Fruit fly (Drosophila melanogaster) whole organism, embryonic: ENCODE data around the gene unc-119.
A peak's percentile ranks its signal among the peaks of the same experiment; 100 is the strongest.

Experiments used
- ATbp ChIP-seq: fragments of 200-800 bp; sonication (Bioruptor generic); optimal IDR thresholded peaks from 2 replicates; lab custom pipeline; 2017; ENCODE audit warnings: missing biosample characterization, mild to moderate bottlenecking, missing genetic modification characterization, missing genetic modification reagents
- Bdp1 ChIP-seq: fragments of 200-800 bp; sonication (Bioruptor generic); optimal IDR thresholded peaks from 3 replicates; lab custom pipeline; 2016; ENCODE audit warnings: missing biosample characterization, missing genetic modification characterization
- Bteb2 ChIP-seq: fragments of 200-800 bp; sonication (Bioruptor generic); optimal IDR thresholded peaks from 2 replicates; lab custom pipeline; 2016; ENCODE audit warnings: missing biosample characterization, missing genetic modification characterization
- CG11504 ChIP-seq: fragments of 200-800 bp; sonication (Bioruptor generic); optimal IDR thresholded peaks from 3 replicates; lab custom pipeline; 2019; ENCODE audit warnings: missing biosample characterization, mild to moderate bottlenecking, missing genetic modification characterization, moderate library complexity
- CG11723 ChIP-seq: fragments of 200-800 bp; sonication (Bioruptor generic); optimal IDR thresholded peaks from 2 replicates; lab custom pipeline; 2017; ENCODE audit warnings: missing biosample characterization, mild to moderate bottlenecking, missing genetic modification characterization
- CG14710 ChIP-seq: fragments of 200-800 bp; sonication (Bioruptor generic); optimal IDR thresholded peaks from 3 replicates; lab custom pipeline; 2019; ENCODE audit warnings: missing biosample characterization, mild to moderate bottlenecking, missing genetic modification characterization, moderate library complexity
- CG17568 ChIP-seq: fragments of 200-800 bp; sonication (Bioruptor generic); optimal IDR thresholded peaks from 2 replicates; lab custom pipeline; 2018; ENCODE audit warnings: missing biosample characterization, mild to moderate bottlenecking, missing genetic modification characterization, moderate library complexity
- CG1832 ChIP-seq: fragments of 200-800 bp; sonication (Bioruptor generic); optimal IDR thresholded peaks from 2 replicates; lab custom pipeline; 2017; ENCODE audit warnings: missing biosample characterization, mild to moderate bottlenecking, missing genetic modification characterization, inconsistent platforms
- CG2120 ChIP-seq: fragments of 200-800 bp; sonication (Bioruptor generic); optimal IDR thresholded peaks from 3 replicates; lab custom pipeline; 2016; ENCODE audit warnings: missing biosample characterization, missing genetic modification characterization
- CG4360 ChIP-seq: fragments of 200-800 bp; sonication (Bioruptor generic); IDR thresholded peaks from 2 replicates; pipeline ENCODE4 v1.3.6; 2022; ENCODE audit warnings: missing biosample characterization, missing genetic modification characterization
- CG5180 ChIP-seq: fragments of 200-800 bp; sonication (Bioruptor generic); optimal IDR thresholded peaks from 3 replicates; lab custom pipeline; 2017; ENCODE audit warnings: missing biosample characterization, missing genetic modification characterization, mild to moderate bottlenecking, moderate library complexity, missing genetic modification reagents
- CG8281 ChIP-seq: fragments of 200-800 bp; sonication (Bioruptor generic); optimal IDR thresholded peaks from 2 replicates; lab custom pipeline; 2018; ENCODE audit warnings: missing biosample characterization, mild to moderate bottlenecking, missing genetic modification characterization, moderate library complexity
- CG8478 ChIP-seq: fragments of >200 bp; optimal IDR thresholded peaks from 2 replicates; lab custom pipeline; 2018
- CG9727 ChIP-seq: fragments of 200-800 bp; sonication (Bioruptor generic); optimal IDR thresholded peaks from 3 replicates; lab custom pipeline; 2017; ENCODE audit warnings: missing biosample characterization, mild to moderate bottlenecking, missing genetic modification characterization
- Camta ChIP-seq: fragments of 200-800 bp; sonication (Bioruptor generic); optimal IDR thresholded peaks from 2 replicates; lab custom pipeline; 2016; ENCODE audit warnings: missing biosample characterization, missing genetic modification characterization
- D ChIP-seq, 2 experiments: fragments of 200-800 bp in 1 of 2; fragments of >200 bp in 1 of 2; sonication (Bioruptor generic) in 1 of 2; optimal IDR thresholded peaks; 2 replicates in 1 of 2; 3 replicates in 1 of 2; lab custom pipeline; 2017; ENCODE audit warnings: mild to moderate bottlenecking in 1 of 2, missing biosample characterization in 1 of 2, missing genetic modification characterization in 1 of 2, missing genetic modification reagents in 1 of 2
- D19A ChIP-seq: fragments of 200-800 bp; optimal IDR thresholded peaks from 3 replicates; lab custom pipeline; 2019; ENCODE audit warnings: missing biosample characterization, mild to moderate bottlenecking, missing genetic modification characterization, moderate library complexity
- Dad ChIP-seq: fragments of 200-800 bp; sonication (Bioruptor generic); optimal IDR thresholded peaks from 3 replicates; lab custom pipeline; 2016; ENCODE audit warnings: missing biosample characterization, missing genetic modification characterization
- Deaf1 ChIP-seq: fragments of 200-800 bp; optimal IDR thresholded peaks from 3 replicates; lab custom pipeline; 2019; ENCODE audit warnings: missing biosample characterization, mild to moderate bottlenecking, missing genetic modification characterization, moderate library complexity
- HLHmδ ChIP-seq: fragments of 200-800 bp; sonication (Bioruptor generic); optimal IDR thresholded peaks from 2 replicates; lab custom pipeline; 2018; ENCODE audit warnings: missing biosample characterization, mild to moderate bottlenecking, missing genetic modification characterization, moderate library complexity
- HmgD ChIP-seq: fragments of 200-800 bp; sonication (Bioruptor generic); optimal IDR thresholded peaks from 3 replicates; lab custom pipeline; 2016; ENCODE audit warnings: missing biosample characterization, missing genetic modification characterization
- Hr78 ChIP-seq, 2 experiments: fragments of 200-800 bp in 1 of 2; fragments of >200 bp in 1 of 2; sonication (Bioruptor generic) in 1 of 2; optimal IDR thresholded peaks; 2 replicates each; lab custom pipeline; 2017 to 2019; ENCODE audit warnings: missing biosample characterization in 2 of 2, missing genetic modification characterization in 2 of 2, mild to moderate bottlenecking in 1 of 2, moderate library complexity in 1 of 2
- Lim3 ChIP-seq: fragments of 200-800 bp; sonication (Bioruptor generic); IDR thresholded peaks from 2 replicates; pipeline ENCODE4 v1.3.6; 2022; ENCODE audit warnings: missing biosample characterization, missing genetic modification characterization
- Med ChIP-seq: fragments of 200-800 bp; sonication (Bioruptor generic); peaks from one replicate; lab custom pipeline; 2016; ENCODE audit warnings: missing biosample characterization, missing genetic modification characterization, mild to moderate bottlenecking, inconsistent platforms, moderate library complexity
- Nf-YC ChIP-seq: fragments of 200-800 bp; optimal IDR thresholded peaks from 3 replicates; lab custom pipeline; 2019; ENCODE audit warnings: missing biosample characterization, mild to moderate bottlenecking, missing genetic modification characterization, moderate library complexity
- Trl ChIP-seq, 3 experiments: fragments of >200 bp in 2 of 3; fragments of 200-800 bp in 1 of 3; sonication (Bioruptor generic) in 1 of 3; optimal IDR thresholded peaks; 2 replicates in 1 of 3; 3 replicates in 2 of 3; lab custom pipeline; 2016 to 2017; ENCODE audit warnings: missing biosample characterization in 1 of 3, missing genetic modification characterization in 1 of 3
- ap ChIP-seq: fragments of 200-800 bp; sonication (Bioruptor generic); IDR thresholded peaks from 2 replicates; pipeline ENCODE4 v1.3.6; 2022; ENCODE audit warnings: missing biosample characterization, missing genetic modification characterization
- cad ChIP-seq: fragments of >200 bp; optimal IDR thresholded peaks from 2 replicates; lab custom pipeline; 2017; ENCODE audit warnings: missing biosample characterization, missing genetic modification characterization
- cg ChIP-seq: fragments of 200-800 bp; sonication (Bioruptor generic); optimal IDR thresholded peaks from 3 replicates; lab custom pipeline; 2019; ENCODE audit warnings: missing biosample characterization, mild to moderate bottlenecking, missing genetic modification characterization, moderate library complexity
- croc ChIP-seq: fragments of 200-800 bp; sonication (Bioruptor generic); conservative IDR thresholded peaks from 3 replicates; pipeline ENCODE4 v1.3.6; 2022; ENCODE audit warnings: missing biosample characterization, missing genetic modification characterization
- hth ChIP-seq: fragments of >200 bp; optimal IDR thresholded peaks from 2 replicates; lab custom pipeline; 2017; ENCODE audit warnings: inconsistent platforms
- kah ChIP-seq: fragments of 200-800 bp; sonication (Bioruptor generic); optimal IDR thresholded peaks from 2 replicates; lab custom pipeline; 2018; ENCODE audit warnings: missing biosample characterization, mild to moderate bottlenecking, missing genetic modification characterization
- kni ChIP-seq: fragments of 200-800 bp; sonication (Bioruptor generic); optimal IDR thresholded peaks from 3 replicates; lab custom pipeline; 2017; ENCODE audit warnings: mild to moderate bottlenecking, missing biosample characterization, missing genetic modification reagents, missing genetic modification characterization
- nom ChIP-seq: fragments of 200-800 bp; sonication (Bioruptor generic); optimal IDR thresholded peaks from 2 replicates; lab custom pipeline; 2017; ENCODE audit warnings: missing biosample characterization, missing genetic modification characterization, mild to moderate bottlenecking, moderate library complexity, missing genetic modification reagents
- org-1 ChIP-seq: fragments of 200-800 bp; sonication (Bioruptor generic); optimal IDR thresholded peaks from 2 replicates; lab custom pipeline; 2017; ENCODE audit warnings: missing biosample characterization, missing genetic modification characterization
- phol ChIP-seq: fragments of 200-800 bp; sonication (Bioruptor generic); optimal IDR thresholded peaks from 3 replicates; lab custom pipeline; 2018; ENCODE audit warnings: missing biosample characterization, mild to moderate bottlenecking, missing genetic modification characterization, moderate library complexity
- prd ChIP-seq, 3 experiments: fragments of >200 bp in 2 of 3; fragments of 200-800 bp in 1 of 3; sonication (Bioruptor generic) in 1 of 3; optimal IDR thresholded peaks in 2 of 3; IDR thresholded peaks in 1 of 3; 2 replicates in 2 of 3; 3 replicates in 1 of 3; pipeline versions ENCODE4 v1.3.6 to Lab custom; 2017 to 2022; ENCODE audit warnings: missing biosample characterization in 1 of 3, missing genetic modification characterization in 1 of 3
- pros ChIP-seq: fragments of 200-800 bp; sonication (Bioruptor generic); optimal IDR thresholded peaks from 3 replicates; lab custom pipeline; 2019; ENCODE audit warnings: missing biosample characterization, mild to moderate bottlenecking, missing genetic modification characterization, moderate library complexity
- run ChIP-seq: fragments of 200-800 bp; sonication (Bioruptor generic); optimal IDR thresholded peaks from 3 replicates; lab custom pipeline; 2018; ENCODE audit warnings: missing biosample characterization, mild to moderate bottlenecking, missing genetic modification characterization
- sens ChIP-seq: fragments of 200-800 bp; sonication (Bioruptor generic); peaks from one replicate; lab custom pipeline; 2016; ENCODE audit warnings: missing biosample characterization, missing genetic modification characterization
- slou ChIP-seq: fragments of 200-800 bp; sonication (Bioruptor generic); optimal IDR thresholded peaks from 3 replicates; lab custom pipeline; 2016; ENCODE audit warnings: missing biosample characterization, missing genetic modification characterization
- sqz ChIP-seq: fragments of 200-800 bp; sonication (Bioruptor generic); optimal IDR thresholded peaks from 3 replicates; lab custom pipeline; 2018; ENCODE audit warnings: missing biosample characterization, mild to moderate bottlenecking, missing genetic modification characterization
- tll ChIP-seq, 2 experiments: fragments of 200-800 bp in 1 of 2; fragments of >200 bp in 1 of 2; sonication (Bioruptor generic) in 1 of 2; optimal IDR thresholded peaks; 2 replicates each; lab custom pipeline; 2017 to 2019; ENCODE audit warnings: missing biosample characterization in 2 of 2, missing genetic modification characterization in 2 of 2, mild to moderate bottlenecking in 1 of 2, moderate library complexity in 1 of 2
- twi ChIP-seq: fragments of 200-800 bp; optimal IDR thresholded peaks from 2 replicates; lab custom pipeline; 2019; ENCODE audit warnings: missing biosample characterization, mild to moderate bottlenecking, missing genetic modification characterization, moderate library complexity
- zen ChIP-seq: fragments of 200-800 bp; sonication (Bioruptor generic); optimal IDR thresholded peaks from 3 replicates; lab custom pipeline; 2018; ENCODE audit warnings: missing biosample characterization, mild to moderate bottlenecking, missing genetic modification characterization, moderate library complexity
- zfh2 ChIP-seq: fragments of 200-800 bp; sonication (Bioruptor generic); optimal IDR thresholded peaks from 2 replicates; lab custom pipeline; 2016; ENCODE audit warnings: missing biosample characterization, missing genetic modification characterization

Gene unc-119

dm6 chrX:7321829-7322228 is 30.7 kb upstream of the unc-119 start:
- TF ChIP-seq kni (peak; percentile 37), CG8281 (peak; percentile 78), Med (GFP tag; lab: Kevin White, UChicago) (peak; percentile 28), zen (tag; lab: Kevin White, UChicago) (peak; percentile 67), Bteb2 (GFP tag; lab: Kevin White, UChicago) (no peak), zfh2 (no peak), Nf-YC (tag; lab: Kevin White, UChicago) (no peak), ap (no peak), Bdp1 (GFP tag; lab: Kevin White, UChicago) (no peak), Deaf1 (peak; percentile 21), CG4360 (GFP tag; lab: Robert Waterston, UW) (no peak), hth (peak; percentile 21), sqz (GFP tag; lab: Kevin White, UChicago) (peak; percentile 58), pros (GFP tag; lab: Kevin White, UChicago) (peak; percentile 37), CG9727 (no peak)
- TF ChIP-seq, all 482 proteins: peak for 8

- TF ChIP-seq zen (tag; lab: Kevin White, UChicago) (peak; percentile 71), tll (GFP tag; optimal IDR thresholded peaks at IDR 0.05; lab: Kevin White, UChicago) (peak in 1 of 2 experiments; percentile 73), CG11723 (no peak), HLHmδ (peak; percentile 35), CG2120 (GFP tag; lab: Kevin White, UChicago) (no peak), CG8281 (no peak), Deaf1 (peak; percentile 45), Hr78 (GFP tag; optimal IDR thresholded peaks at IDR 0.05; lab: Kevin White, UChicago) (peak in 1 of 2 experiments; percentile 26), CG8478 (peak; percentile 63), CG17568 (GFP tag; lab: Kevin White, UChicago) (no peak), CG1832 (GFP tag; lab: Kevin White, UChicago) (peak; percentile 91), cad (GFP tag; lab: Kevin White, UChicago) (peak; percentile 72), sens (GFP tag; lab: Kevin White, UChicago) (peak; percentile 25), HmgD (GFP tag; lab: Kevin White, UChicago) (peak; percentile 50), ATbp (GFP tag; lab: Kevin White, UChicago) (no peak), Trl (optimal IDR thresholded peaks at IDR 0.05; lab: Kevin White, UChicago) (peak; percentile 26 to 34), Trl (GFP tag; optimal IDR thresholded peaks at IDR 0.05; lab: Kevin White, UChicago) (no peak), run (tag; lab: Kevin White, UChicago) (no peak), D19A (tag; lab: Kevin White, UChicago) (no peak), CG5180 (GFP tag; lab: Kevin White, UChicago) (peak; percentile 25), Camta (GFP tag; lab: Kevin White, UChicago) (no peak), nom (GFP tag; lab: Kevin White, UChicago) (no peak), CG14710 (tag; lab: Kevin White, UChicago) (no peak), org-1 (GFP tag; lab: Kevin White, UChicago) (no peak), D (optimal IDR thresholded peaks at IDR 0.05; lab: Kevin White, UChicago) (peak; percentile 94), D (GFP tag; optimal IDR thresholded peaks at IDR 0.05; lab: Kevin White, UChicago) (no peak), Dad (no peak), kah (GFP tag; lab: Kevin White, UChicago) (peak; percentile 12), phol (tag; lab: Kevin White, UChicago) (no peak), twi (tag; lab: Kevin White, UChicago) (peak; percentile 88), cg (peak; percentile 40), croc (no peak), prd (optimal IDR thresholded peaks at IDR 0.05; lab: Kevin White, UChicago) (no peak), prd (GFP tag; IDR thresholded peaks at IDR 0.05; lab: Robert Waterston, UW) (peak; percentile 4; the same call in 1 of the 3 replicates), kni (peak; percentile 49), slou (GFP tag; lab: Kevin White, UChicago) (no peak), CG11504 (peak; percentile 43), Lim3 (GFP tag; lab: Robert Waterston, UW) (no peak)
Measured at dm6 chrX:7320455-7321224, 29.5 kb upstream of the unc-119 start.
